Worm (Caenorhabditis elegans) whole organism, late embryonic: ENCODE measurements around the gene C40H1.3.

Experiments
- C38D4.7 ChIP-seq: fragments of 200-800 bp; sonication (Bioruptor generic); optimal IDR thresholded peaks from 2 replicates; lab custom pipeline; 2018; ENCODE audit warnings: mild to moderate bottlenecking, missing genetic modification characterization, moderate library complexity, missing compliant biosample characterization
- ama-1 ChIP-seq: fragments of 150-350 bp; optimal IDR thresholded peaks from 2 replicates; lab custom pipeline; 2014
- ceh-48 ChIP-seq: sonication (generic microtip); optimal IDR thresholded peaks from 2 replicates; lab custom pipeline; 2016; ENCODE audit warnings: missing genetic modification characterization, inconsistent platforms, missing compliant biosample characterization
- ceh-6 ChIP-seq: fragments of 200-800 bp; sonication (Bioruptor generic); optimal IDR thresholded peaks from 2 replicates; lab custom pipeline; 2018; ENCODE audit warnings: mild to moderate bottlenecking, missing genetic modification characterization, missing compliant biosample characterization
- ets-4 ChIP-seq: sonication (generic microtip); optimal IDR thresholded peaks from 2 replicates; lab custom pipeline; 2016; ENCODE audit warnings: missing genetic modification characterization, missing compliant biosample characterization
- eyg-1 ChIP-seq: sonication (generic microtip); optimal IDR thresholded peaks from 2 replicates; lab custom pipeline; 2016; ENCODE audit warnings: missing genotype, missing genetic modification characterization, missing compliant biosample characterization
- fkh-10 ChIP-seq: fragments of 150-350 bp; optimal IDR thresholded peaks from 2 replicates; lab custom pipeline; 2014; ENCODE audit warnings: missing biosample characterization, missing genetic modification reagents, missing genetic modification characterization
- nhr-11 ChIP-seq: fragments of 150-350 bp; optimal IDR thresholded peaks from 2 replicates; lab custom pipeline; 2014; ENCODE audit warnings: missing biosample characterization, missing genetic modification characterization
- pqm-1 ChIP-seq: sonication (generic microtip); optimal IDR thresholded peaks from 2 replicates; lab custom pipeline; 2016; ENCODE audit warnings: missing genetic modification characterization, missing compliant biosample characterization
- sdc-2 ChIP-seq: sonication (generic microtip); optimal IDR thresholded peaks from 2 replicates; lab custom pipeline; 2016; ENCODE audit warnings: missing genotype, missing genetic modification characterization, missing compliant biosample characterization
- sox-4 ChIP-seq: sonication (generic microtip); optimal IDR thresholded peaks from 2 replicates; lab custom pipeline; 2017; ENCODE audit warnings: mild to moderate bottlenecking, missing genetic modification characterization, inconsistent platforms, missing compliant biosample characterization
- tbx-7 ChIP-seq: sonication (generic microtip); optimal IDR thresholded peaks from 2 replicates; lab custom pipeline; 2016; ENCODE audit warnings: missing genotype, missing genetic modification characterization, missing compliant biosample characterization
- unc-86 ChIP-seq: sonication (generic microtip); optimal IDR thresholded peaks from 2 replicates; lab custom pipeline; 2016; ENCODE audit warnings: missing genetic modification characterization, missing compliant biosample characterization

- TF ChIP-seq fkh-10: no peak
- TF ChIP-seq ama-1 (lab: Kevin White, UChicago): no peak
- no peak for TF ChIP-seq eyg-1 (tag; lab: Kevin White, UChicago)
- no peak for TF ChIP-seq pqm-1 (tag; lab: Kevin White, UChicago)
- no peak for TF ChIP-seq C38D4.7 (GFP tag; lab: Kevin White, UChicago)
- TF ChIP-seq ceh-48: no peak
- TF ChIP-seq ets-4 (tag; lab: Kevin White, UChicago): no peak
- no peak for TF ChIP-seq unc-86 (tag; lab: Kevin White, UChicago)
- no peak for TF ChIP-seq ceh-6 (GFP tag; lab: Kevin White, UChicago)
- no peak for TF ChIP-seq tbx-7 (tag; lab: Kevin White, UChicago)
- TF ChIP-seq sdc-2 (tag; lab: Kevin White, UChicago): no peak
- TF ChIP-seq sox-4 (tag; lab: Kevin White, UChicago): no peak
- no peak for TF ChIP-seq nhr-11 (tag; lab: Kevin White, UChicago)
These were observed 10.9 kb upstream of the C40H1.3 start for ce11 chrIII:9340025-9340424.
